Fruit fly (Drosophila melanogaster): ENCODE measurements around the gene psidin.
A peak's percentile ranks its signal among the peaks of the same experiment; 100 is the strongest.

psidin gene

dm6 chr3R:19999474-19999873, 22.0 kb upstream of the psidin start (continued):
- TF ChIP-seq wek (GFP tag; optimal IDR thresholded peaks at IDR 0.05) (no peak), CG8388 (GFP tag; optimal IDR thresholded peaks at IDR 0.05) (peak; percentile 88), E2f1 (GFP tag; IDR thresholded peaks at IDR 0.05) (peak; percentile 80), CG12236 (GFP tag; optimal IDR thresholded peaks at IDR 0.05) (no peak), sens (GFP tag) (peak; percentile 79), CG12104 (GFP tag; optimal IDR thresholded peaks at IDR 0.05) (peak; percentile 73), insv (GFP tag; optimal IDR thresholded peaks at IDR 0.05) (no peak), CG2202 (tag; optimal IDR thresholded peaks at IDR 0.05) (peak; percentile 60), ttk (GFP tag; IDR thresholded peaks at IDR 0.05) (peak; percentile 83), E2f2 (GFP tag; IDR thresholded peaks at IDR 0.05) (peak; percentile 54; the same call in 1 of the 2 replicates), fru (optimal IDR thresholded peaks at IDR 0.05) (no peak), jing (GFP tag; optimal IDR thresholded peaks at IDR 0.05) (peak; percentile 29), sc (optimal IDR thresholded peaks at IDR 0.05) (no peak), sc (GFP tag; optimal IDR thresholded peaks at IDR 0.05) (peak; percentile 38), Taf1 (GFP tag; IDR thresholded peaks at IDR 0.05) (0 out of 2 replicates have a peak, but pooled peaks have one; percentile 36), CG12219 (GFP tag; optimal IDR thresholded peaks at IDR 0.05) (peak; percentile 61), Hmr (GFP tag; optimal IDR thresholded peaks at IDR 0.05) (peak; percentile 82), so (GFP tag; IDR thresholded peaks at IDR 0.05) (peak; percentile 84), Ravus (GFP tag; IDR thresholded peaks at IDR 0.05) (peak; percentile 27; the same call in 1 of the 2 replicates), tup (GFP tag; optimal IDR thresholded peaks at IDR 0.05) (no peak), kah (GFP tag; optimal IDR thresholded peaks at IDR 0.05) (peak; percentile 39), CG8290 (GFP tag; optimal IDR thresholded peaks at IDR 0.05) (peak; percentile 50), CG8290 (tag; optimal IDR thresholded peaks at IDR 0.05) (peak in 1 of 2 experiments; percentile 28), vnd (GFP tag; IDR thresholded peaks at IDR 0.05; ENCODE audit: partially characterized antibody) (no peak), CG17829 (tag; optimal IDR thresholded peaks at IDR 0.05) (peak; percentile 91), CG13775 (GFP tag; optimal IDR thresholded peaks at IDR 0.05) (peak; percentile 65), btn (GFP tag; optimal IDR thresholded peaks at IDR 0.05) (no peak), ssp (GFP tag; IDR thresholded peaks at IDR 0.05) (peak; percentile 69), cwo (GFP tag; optimal IDR thresholded peaks at IDR 0.05) (peak; percentile 51), MTF-1 (GFP tag; optimal IDR thresholded peaks at IDR 0.05; ENCODE audit: borderline replicate concordance) (peak; percentile 63), CG17568 (GFP tag; optimal IDR thresholded peaks at IDR 0.05) (peak; percentile 18), mam (GFP tag; optimal IDR thresholded peaks at IDR 0.05) (no peak), Rfx (GFP tag; IDR thresholded peaks at IDR 0.05) (peak; percentile 77), CG31224 (GFP tag; IDR thresholded peaks at IDR 0.05) (peak; percentile 62), pum (GFP tag; optimal IDR thresholded peaks at IDR 0.05) (no peak), Sry-δ (GFP tag; optimal IDR thresholded peaks at IDR 0.05) (no peak), dmrt11E (tag; optimal IDR thresholded peaks at IDR 0.05) (peak; percentile 88), CG12744 (GFP tag; optimal IDR thresholded peaks at IDR 0.05) (no peak), CG17802 (tag; optimal IDR thresholded peaks at IDR 0.05) (no peak), C15 (GFP tag; IDR thresholded peaks at IDR 0.05) (peak; percentile 68; the same call in 1 of the 3 replicates), Hmx (GFP tag; optimal IDR thresholded peaks at IDR 0.05) (no peak), CG6254 (GFP tag; optimal IDR thresholded peaks at IDR 0.05) (peak; percentile 42), ro (GFP tag; IDR thresholded peaks at IDR 0.05) (peak; percentile 55; the same call in 1 of the 2 replicates), oc (tag; optimal IDR thresholded peaks at IDR 0.05) (peak; percentile 85), CG1529 (GFP tag; optimal IDR thresholded peaks at IDR 0.05) (peak; percentile 67), gsb-n (tag; optimal IDR thresholded peaks at IDR 0.05) (peak; percentile 90), CG18599 (GFP tag; optimal IDR thresholded peaks at IDR 0.05) (peak; percentile 88), Bteb2 (GFP tag; optimal IDR thresholded peaks at IDR 0.05) (peak; percentile 39), Hey (tag; optimal IDR thresholded peaks at IDR 0.05) (no peak), CG8089 (GFP tag; optimal IDR thresholded peaks at IDR 0.05) (no peak), cas (GFP tag; IDR thresholded peaks at IDR 0.05) (peak; percentile 42; the same call in 1 of the 2 replicates), CG14667 (GFP tag; IDR thresholded peaks at IDR 0.05) (peak; percentile 72)

Measured in whole organism, embryonic.